Worm (Caenorhabditis elegans): Measurements from ENCODE around the gene clec-6.

DNA sequence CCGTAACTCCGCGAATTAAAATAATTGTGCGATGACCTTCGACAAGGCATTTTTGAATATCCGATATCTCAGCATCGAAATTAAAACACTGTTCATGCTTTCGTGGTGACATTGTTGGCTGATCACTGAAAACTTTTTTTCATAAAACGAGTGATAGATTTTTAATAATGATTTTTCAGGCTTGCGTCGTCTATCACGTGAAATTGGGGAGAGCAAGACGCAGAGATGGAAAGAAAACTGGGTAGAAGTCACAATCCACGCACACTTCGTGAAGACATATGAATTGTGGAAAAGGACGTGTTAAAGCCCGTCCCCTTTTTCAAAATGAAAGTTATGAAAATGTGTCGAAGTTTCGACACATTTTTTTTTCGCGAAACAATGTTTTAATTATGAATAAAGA is 37.5 kb downstream of the clec-6 start, which contains the start of gene nonu-1:
- TF ChIP-seq ama-1 (optimal IDR thresholded peaks at IDR 0.05) (no peak), nfya-1 (tag; optimal IDR thresholded peaks at IDR 0.05; ENCODE audit: insufficient read depth) (no peak), ceh-16 (tag; optimal IDR thresholded peaks at IDR 0.05) (no peak), unc-62 (GFP tag; optimal IDR thresholded peaks at IDR 0.05) (no peak), zag-1 (tag; optimal IDR thresholded peaks at IDR 0.05) (no peak), pqm-1 (tag; optimal IDR thresholded peaks at IDR 0.05) (no peak)

Data from whole organism, L3 larva.